Worm (Caenorhabditis elegans) whole organism, midembryonic: Measurements from ENCODE around the gene C44B7.11.

Experiments
- T22C8.4 ChIP-seq: fragments of 200-800 bp; sonication (Bioruptor generic); IDR thresholded peaks from 2 replicates; pipeline ENCODE4 v1.3.6; 2022; ENCODE audit warnings: missing genetic modification characterization, missing compliant biosample characterization
- cog-1 ChIP-seq: sonication (generic microtip); optimal IDR thresholded peaks from 2 replicates; lab custom pipeline; 2016; ENCODE audit warnings: missing genetic modification characterization, missing compliant biosample characterization
- flt-1 ChIP-seq: fragments of 200-800 bp; sonication (Bioruptor generic); IDR thresholded peaks from 2 replicates; pipeline ENCODE4 v1.3.6; 2022; ENCODE audit warnings: missing genetic modification characterization, missing compliant biosample characterization
- med-1 ChIP-seq: sonication (generic microtip); optimal IDR thresholded peaks from 2 replicates; lab custom pipeline; 2017; ENCODE audit warnings: missing genetic modification characterization, mild to moderate bottlenecking, missing compliant biosample characterization, antibody characterized with exemption, missing genetic modification reagents; ENCODE audit not compliant: insufficient read depth
- ref-1 ChIP-seq: fragments of 200-800 bp; sonication (Bioruptor generic); conservative IDR thresholded peaks from 2 replicates; pipeline ENCODE4 v1.3.6; 2022; ENCODE audit warnings: missing genetic modification reagents, missing genetic modification characterization, missing compliant biosample characterization
- tab-1 ChIP-seq: fragments of 200-800 bp; sonication (Bioruptor generic); IDR thresholded peaks from 2 replicates; pipeline ENCODE4 v1.3.6; 2022; ENCODE audit warnings: missing genetic modification characterization, missing compliant biosample characterization

DNA sequence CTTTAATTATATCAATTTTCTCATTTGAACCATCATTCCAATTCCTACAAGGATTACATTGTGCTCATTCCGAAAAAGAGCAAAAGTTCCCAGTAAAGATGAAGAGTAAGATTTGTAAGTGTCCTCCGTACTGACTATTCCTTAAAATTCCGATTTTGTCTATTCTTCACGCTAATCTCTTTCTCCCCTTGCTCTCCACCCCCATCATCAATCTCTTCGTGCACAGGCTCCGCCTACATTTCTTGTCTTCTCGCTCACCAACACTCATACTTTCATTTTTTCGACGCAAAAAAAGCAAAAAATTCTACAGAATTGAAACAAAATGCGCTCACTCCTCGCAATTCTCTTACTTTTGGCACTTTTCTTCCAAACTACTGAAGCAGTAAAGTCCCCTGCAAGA is 18.5 kb upstream of the C44B7.11 start, which contains the start of gene B0252.8:
- TF ChIP-seq tab-1 (GFP tag; lab: Robert Waterston, UW), result no peak
- TF ChIP-seq ref-1 (GFP tag; lab: Robert Waterston, UW), result no peak
- no peak for TF ChIP-seq T22C8.4 (GFP tag; lab: Robert Waterston, UW)
- no peak for TF ChIP-seq flt-1
- TF ChIP-seq cog-1 (tag; lab: Kevin White, UChicago), result no peak
- no peak for TF ChIP-seq med-1 (GFP tag; lab: Kevin White, UChicago)
